Fruit fly (Drosophila melanogaster): ENCODE results near the gene alpha-Est1.

alpha-Est1 gene

dm6 chr3R:7515599-7516069 is 33.3 kb downstream of the alpha-Est1 start, which contains the start of gene alpha-Est8:
TSS of gene alpha-Est8 (minus strand) at chr3R:7515670.
- no peak for TF ChIP-seq CTCF (optimal IDR thresholded peaks at IDR 0.05)
- TF ChIP-seq CG8478 (optimal IDR thresholded peaks at IDR 0.05), result no peak

dm6 chr3R:7514232-7514863 is 34.6 kb downstream of the alpha-Est1 start:
- no peak for TF ChIP-seq CTCF (optimal IDR thresholded peaks at IDR 0.05)
- TF ChIP-seq CG8478 (optimal IDR thresholded peaks at IDR 0.05), result no peak

dm6 chr3R:7508198-7508837 is 40.6 kb downstream of the alpha-Est1 start:
- TF ChIP-seq CG8478 (optimal IDR thresholded peaks at IDR 0.05) (no peak), CTCF (optimal IDR thresholded peaks at IDR 0.05) (no peak)

dm6 chr3R:7506314-7506988 is 42.5 kb downstream of the alpha-Est1 start:
- TF ChIP-seq CG8478 (optimal IDR thresholded peaks at IDR 0.05), result no peak
- TF ChIP-seq CTCF (optimal IDR thresholded peaks at IDR 0.05), result no peak

- no peak for TF ChIP-seq CG8478 (optimal IDR thresholded peaks at IDR 0.05)
- no peak for TF ChIP-seq CTCF (optimal IDR thresholded peaks at IDR 0.05)
Measured at dm6 chr3R:7504989-7505761, 43.7 kb downstream of the alpha-Est1 start, which contains the start of gene alpha-Est9. TSS of gene alpha-Est9 (minus strand) at chr3R:7505098.

- no peak for TF ChIP-seq CG8478 (optimal IDR thresholded peaks at IDR 0.05)
- TF ChIP-seq CTCF (optimal IDR thresholded peaks at IDR 0.05), result no peak
Measured at dm6 chr3R:7503216-7503615, 45.7 kb downstream of the alpha-Est1 start.

dm6 chr3R:7502276-7502675 is 46.6 kb downstream of the alpha-Est1 start, which contains the start of gene Mics1:
TSS of gene Mics1 (minus strand) at chr3R:7502376.
- TF ChIP-seq CTCF (optimal IDR thresholded peaks at IDR 0.05) (no peak), CG8478 (optimal IDR thresholded peaks at IDR 0.05) (no peak)

DNA sequence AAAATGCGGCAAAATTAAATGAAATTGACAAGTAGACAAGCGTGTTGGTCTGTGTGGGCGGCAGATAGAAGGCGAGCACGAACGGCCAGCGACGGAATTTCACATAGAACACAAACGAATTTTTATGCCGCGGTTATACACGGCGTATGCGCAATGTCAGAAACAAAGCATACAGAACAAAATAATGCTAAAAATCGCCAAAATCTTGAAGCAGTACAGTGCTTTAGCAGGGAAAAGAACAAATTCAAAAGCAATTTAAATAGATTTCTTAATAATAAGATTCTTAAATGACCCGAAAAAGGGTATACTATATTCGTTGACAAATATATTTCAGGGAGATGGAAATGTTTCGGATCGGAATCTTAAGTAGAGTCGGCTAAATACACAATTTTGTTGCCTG is 48.4 kb downstream of the alpha-Est1 start:
- no peak for TF ChIP-seq CG8478 (optimal IDR thresholded peaks at IDR 0.05)

DNA sequence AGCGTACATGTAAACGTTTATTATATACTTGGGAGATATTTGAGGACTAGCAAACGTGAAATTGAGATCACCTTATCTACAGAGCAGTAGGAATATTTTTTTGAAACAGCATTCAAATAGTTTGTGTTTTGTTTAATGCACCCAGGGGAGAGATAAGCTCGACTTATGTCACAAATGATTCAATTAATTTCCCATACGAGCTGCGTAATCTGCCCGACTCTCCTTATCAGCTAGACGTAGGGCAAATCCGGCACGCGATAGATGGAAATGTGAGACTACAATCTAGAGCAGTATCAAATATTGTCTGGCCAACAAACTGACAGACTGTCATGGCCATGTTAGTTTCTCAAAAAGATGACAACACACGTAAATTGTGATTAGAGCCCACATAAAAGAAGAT is 49.4 kb downstream of the alpha-Est1 start:
- TF ChIP-seq CTCF (optimal IDR thresholded peaks at IDR 0.05) (no peak), CG8478 (optimal IDR thresholded peaks at IDR 0.05) (no peak)

dm6 chr3R:7497488-7497887 is 51.4 kb downstream of the alpha-Est1 start:
- TF ChIP-seq CG8478 (optimal IDR thresholded peaks at IDR 0.05), result no peak
- TF ChIP-seq CTCF (optimal IDR thresholded peaks at IDR 0.05), result no peak
